Fruit fly (Drosophila melanogaster): ENCODE measurements around the gene PIG-F.

The PIG-F gene

DNA sequence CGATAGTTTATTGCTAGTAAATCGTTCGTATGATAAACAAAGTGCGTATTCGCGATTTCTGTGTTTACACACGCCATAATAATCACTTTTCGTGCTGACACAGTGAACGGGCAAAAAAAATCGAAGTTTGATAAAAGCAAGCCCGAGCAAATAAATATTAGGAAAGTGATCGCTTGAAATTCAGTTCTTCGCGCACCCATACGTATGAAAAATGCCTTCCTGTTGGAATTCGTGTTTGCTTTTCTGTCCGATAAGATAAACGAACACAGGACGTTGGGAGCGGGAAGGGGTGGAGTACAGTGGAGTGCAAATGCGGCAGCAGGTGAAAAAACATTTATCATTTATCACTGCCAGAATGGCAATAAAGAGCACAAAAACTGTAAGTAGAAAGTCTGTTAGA, 18.4 kb downstream of the PIG-F start (continued):
- no peak for TF ChIP-seq Lim3 (GFP tag; IDR thresholded peaks at IDR 0.05)
- TF ChIP-seq CG14667 (GFP tag; IDR thresholded peaks at IDR 0.05), result no peak
- TF ChIP-seq Vsx1 (GFP tag; optimal IDR thresholded peaks at IDR 0.05), result no peak
- no peak for TF ChIP-seq CG12236 (GFP tag; optimal IDR thresholded peaks at IDR 0.05)
- TF ChIP-seq CG18599 (GFP tag; optimal IDR thresholded peaks at IDR 0.05), result peak; percentile 68
- TF ChIP-seq Asciz (GFP tag; optimal IDR thresholded peaks at IDR 0.05), result no peak
- TF ChIP-seq pan (optimal IDR thresholded peaks at IDR 0.05), result no peak
- TF ChIP-seq pan (GFP tag; optimal IDR thresholded peaks at IDR 0.05 in 1 of 2, IDR thresholded peaks at IDR 0.05 in 1 of 2), result peak in 1 of 2 experiments; percentile 31
- TF ChIP-seq NC2β (GFP tag; optimal IDR thresholded peaks at IDR 0.05), result no peak
- TF ChIP-seq Sox100B (GFP tag; optimal IDR thresholded peaks at IDR 0.05), result no peak
- no peak for TF ChIP-seq sc (optimal IDR thresholded peaks at IDR 0.05)
- TF ChIP-seq sc (GFP tag; optimal IDR thresholded peaks at IDR 0.05), result no peak
- no peak for TF ChIP-seq Abd-B (GFP tag; optimal IDR thresholded peaks at IDR 0.05)
- TF ChIP-seq CG15479 (GFP tag; optimal IDR thresholded peaks at IDR 0.05), result peak; percentile 16
- no peak for TF ChIP-seq Scr (GFP tag; IDR thresholded peaks at IDR 0.05; ENCODE audit: partially characterized antibody)
- TF ChIP-seq Max (GFP tag; optimal IDR thresholded peaks at IDR 0.05), result no peak
- TF ChIP-seq crc (GFP tag; optimal IDR thresholded peaks at IDR 0.05), result no peak
- no peak for TF ChIP-seq CG12942 (GFP tag; optimal IDR thresholded peaks at IDR 0.05)
- TF ChIP-seq D (optimal IDR thresholded peaks at IDR 0.05), result no peak
- no peak for TF ChIP-seq D (GFP tag; optimal IDR thresholded peaks at IDR 0.05)
- no peak for TF ChIP-seq CG11456 (GFP tag; IDR thresholded peaks at IDR 0.05)
- TF ChIP-seq Fer2 (tag; optimal IDR thresholded peaks at IDR 0.05), result no peak
- no peak for TF ChIP-seq Drgx (GFP tag; IDR thresholded peaks at IDR 0.05)
- peak; percentile 42 for TF ChIP-seq cg (GFP tag; optimal IDR thresholded peaks at IDR 0.05)
- TF ChIP-seq CG4707 (GFP tag; optimal IDR thresholded peaks at IDR 0.05), result peak; percentile 3
- TF ChIP-seq slbo (GFP tag; IDR thresholded peaks at IDR 0.05), result 0 out of 2 replicates have a peak, but pooled peaks have one; percentile 15
- TF ChIP-seq z (GFP tag; IDR thresholded peaks at IDR 0.05), result no peak
- peak; percentile 14 for TF ChIP-seq schlank (tag; optimal IDR thresholded peaks at IDR 0.05)
- TF ChIP-seq so (GFP tag; IDR thresholded peaks at IDR 0.05), result no peak
- peak; percentile 21 for TF ChIP-seq CG9727 (GFP tag; optimal IDR thresholded peaks at IDR 0.05)
- TF ChIP-seq CG17385 (GFP tag; optimal IDR thresholded peaks at IDR 0.05), result no peak
- TF ChIP-seq pho (GFP tag; optimal IDR thresholded peaks at IDR 0.05), result peak; percentile 3
- TF ChIP-seq sob (GFP tag; IDR thresholded peaks at IDR 0.05), result peak; percentile 11; the same call in 1 of the 2 replicates
- TF ChIP-seq CG3995 (GFP tag; optimal IDR thresholded peaks at IDR 0.05), result peak; percentile 67
- no peak for TF ChIP-seq Hey (tag; optimal IDR thresholded peaks at IDR 0.05)
- 0 out of 2 replicates have a peak, but pooled peaks have one; percentile 13 for TF ChIP-seq HLH3B (GFP tag; IDR thresholded peaks at IDR 0.05)
- peak; percentile 62 for TF ChIP-seq mirr (GFP tag; optimal IDR thresholded peaks at IDR 0.05)
- TF ChIP-seq phol (tag; optimal IDR thresholded peaks at IDR 0.05), result no peak
- no peak for TF ChIP-seq slp2 (GFP tag; optimal IDR thresholded peaks at IDR 0.05)
- TF ChIP-seq CG17568 (GFP tag; optimal IDR thresholded peaks at IDR 0.05), result no peak
- peak; percentile 25; the same call in 1 of the 2 replicates for TF ChIP-seq Atf6 (GFP tag; IDR thresholded peaks at IDR 0.05)
- TF ChIP-seq az2 (GFP tag; optimal IDR thresholded peaks at IDR 0.05), result no peak
- no peak for TF ChIP-seq CG5180 (GFP tag; optimal IDR thresholded peaks at IDR 0.05)
- TF ChIP-seq E2f1 (GFP tag; IDR thresholded peaks at IDR 0.05), result no peak
- TF ChIP-seq Ptx1 (GFP tag; IDR thresholded peaks at IDR 0.05), result 0 out of 2 replicates have a peak, but pooled peaks have one; percentile 7
- TF ChIP-seq Xrp1 (GFP tag; IDR thresholded peaks at IDR 0.05), result 0 out of 2 replicates have a peak, but pooled peaks have one; percentile 18
- TF ChIP-seq rib (GFP tag; IDR thresholded peaks at IDR 0.05), result peak; percentile 54
- TF ChIP-seq kah (GFP tag; optimal IDR thresholded peaks at IDR 0.05), result no peak
- TF ChIP-seq CG11085 (GFP tag; IDR thresholded peaks at IDR 0.05), result no peak
- no peak for TF ChIP-seq CG1647 (GFP tag; optimal IDR thresholded peaks at IDR 0.05)
- no peak for TF ChIP-seq CG8388 (GFP tag; optimal IDR thresholded peaks at IDR 0.05)
- no peak for TF ChIP-seq CG16815 (GFP tag; optimal IDR thresholded peaks at IDR 0.05)

Measured in whole organism, embryonic.